Worm (Caenorhabditis elegans) whole organism, midembryonic: ENCODE data around the gene AC3.12.

Experiments used
- cog-1 ChIP-seq: sonication (generic microtip); optimal IDR thresholded peaks from 2 replicates; lab custom pipeline; 2016; ENCODE audit warnings: missing genetic modification characterization, missing compliant biosample characterization
- flt-1 ChIP-seq: fragments of 200-800 bp; sonication (Bioruptor generic); IDR thresholded peaks from 2 replicates; pipeline ENCODE4 v1.3.6; 2022; ENCODE audit warnings: missing genetic modification characterization, missing compliant biosample characterization

DNA sequence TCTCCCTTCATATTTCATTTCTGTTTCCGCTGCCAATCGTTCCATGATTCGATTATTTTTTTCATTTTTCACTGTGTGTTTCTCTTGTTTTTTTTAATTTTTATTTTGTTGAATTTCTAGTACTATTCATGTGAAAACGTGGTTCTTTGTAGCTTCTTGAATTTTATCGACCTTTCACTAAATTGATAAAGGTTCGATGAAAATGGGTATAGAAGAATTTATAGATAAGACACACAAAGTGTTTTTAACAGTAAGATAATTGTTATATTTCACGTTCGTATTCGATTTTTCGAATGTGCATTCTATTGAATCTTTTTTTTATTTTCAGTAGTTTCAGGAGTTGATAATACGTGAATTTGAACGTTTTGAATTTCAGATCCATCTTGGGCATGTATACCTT lies 7.2 kb downstream of the AC3.12 start, which contains the start of gene ugt-49:
- TF ChIP-seq cog-1 (tag; lab: Kevin White, UChicago) (no peak), flt-1 (GFP tag; lab: Robert Waterston, UW) (no peak)
